Worm (Caenorhabditis elegans) whole organism, L4 larva: Measurements from ENCODE around the gene C55B6.7.

Source experiments
- F26F4.8 ChIP-seq: fragments of 200-800 bp; sonication (Bioruptor generic); conservative IDR thresholded peaks from 2 replicates; pipeline ENCODE4 v1.3.6; 2022; ENCODE audit warnings: missing genetic modification characterization, missing compliant biosample characterization
- T26A8.4 ChIP-seq: fragments of 200-800 bp; sonication (Bioruptor generic); IDR thresholded peaks from 2 replicates; pipeline ENCODE4 v1.3.6; 2022; ENCODE audit warnings: missing genetic modification characterization, missing compliant biosample characterization
- Y5F2A.4 ChIP-seq: fragments of 200-800 bp; sonication (Bioruptor generic); optimal IDR thresholded peaks from 2 replicates; lab custom pipeline; 2018; ENCODE audit warnings: mild to moderate bottlenecking, missing genetic modification characterization, missing compliant biosample characterization
- Y75B8A.6 ChIP-seq: fragments of 200-800 bp; sonication (Bioruptor generic); IDR thresholded peaks from 2 replicates; pipeline ENCODE4 v1.3.6; 2022; ENCODE audit warnings: missing genetic modification reagents, missing genetic modification characterization, missing compliant biosample characterization
- ZK546.5 ChIP-seq, 2 experiments: sonication (generic microtip); optimal IDR thresholded peaks; 2 replicates each; lab custom pipeline; 2017; ENCODE audit warnings: missing biosample characterization in 2 of 2, missing genetic modification characterization in 2 of 2
- aha-1 ChIP-seq: fragments of 150-350 bp; peaks from one replicate; lab custom pipeline; 2014; ENCODE audit warnings: missing biosample characterization, missing genetic modification characterization
- aly-2 ChIP-seq: sonication (generic microtip); optimal IDR thresholded peaks from 2 replicates; lab custom pipeline; 2018; ENCODE audit warnings: missing biosample characterization, missing genetic modification characterization
- ama-1 ChIP-seq: fragments of 150-350 bp; optimal IDR thresholded peaks from 2 replicates; lab custom pipeline; 2014; ENCODE audit warnings: inconsistent platforms, mixed read lengths
- attf-4 ChIP-seq: sonication (generic microtip); optimal IDR thresholded peaks from 3 replicates; lab custom pipeline; 2017; ENCODE audit warnings: missing biosample characterization, missing genetic modification characterization
- ctbp-1 ChIP-seq: fragments of 200-800 bp; sonication (Bioruptor generic); IDR thresholded peaks from 2 replicates; pipeline ENCODE4 v1.3.6; 2022; ENCODE audit warnings: missing genetic modification reagents, missing genetic modification characterization, missing compliant biosample characterization
- daf-12 ChIP-seq: fragments of 150-350 bp; optimal IDR thresholded peaks from 2 replicates; lab custom pipeline; 2014; ENCODE audit warnings: missing biosample characterization, missing genetic modification reagents, missing genetic modification characterization
- daf-16 ChIP-seq, 3 experiments: sonication (generic microtip); optimal IDR thresholded peaks; 2 replicates each; lab custom pipeline; 2016 to 2017; ENCODE audit warnings: missing genetic modification characterization in 3 of 3, missing genetic modification reagents in 3 of 3, mild to moderate bottlenecking in 2 of 3, missing compliant biosample characterization in 2 of 3, missing biosample characterization in 1 of 3, moderate library complexity in 1 of 3
- dmd-6 ChIP-seq: fragments of 200-800 bp; sonication (Bioruptor generic); IDR thresholded peaks from 2 replicates; pipeline ENCODE4 v1.3.6; 2022; ENCODE audit warnings: missing genetic modification reagents, missing genetic modification characterization, missing compliant biosample characterization
- dmd-9 ChIP-seq: fragments of 200-800 bp; sonication (Bioruptor generic); IDR thresholded peaks from 2 replicates; pipeline ENCODE4 v1.3.6; 2022; ENCODE audit warnings: missing genetic modification reagents, missing genetic modification characterization, missing compliant biosample characterization
- duxl-1 ChIP-seq: sonication (generic microtip); optimal IDR thresholded peaks from 2 replicates; lab custom pipeline; 2016; ENCODE audit warnings: mild to moderate bottlenecking, missing genetic modification characterization, moderate library complexity, missing compliant biosample characterization; ENCODE audit not compliant: poor library complexity
- dve-1 ChIP-seq: sonication (generic microtip); optimal IDR thresholded peaks from 2 replicates; lab custom pipeline; 2017; ENCODE audit warnings: antibody characterized with exemption, mild to moderate bottlenecking, missing genetic modification characterization, missing compliant biosample characterization; ENCODE audit not compliant: insufficient read depth
- egl-43 ChIP-seq: fragments of 200-800 bp; sonication (Bioruptor generic); IDR thresholded peaks from 2 replicates; pipeline ENCODE4 v1.3.6; 2022; ENCODE audit warnings: missing genetic modification reagents, missing genetic modification characterization, missing compliant biosample characterization
- hif-1 ChIP-seq, 2 experiments: sonication (generic microtip); optimal IDR thresholded peaks; 2 replicates each; lab custom pipeline; 2016 to 2017; ENCODE audit warnings: missing compliant biosample characterization in 2 of 2, missing genetic modification characterization in 2 of 2, missing genetic modification reagents in 2 of 2, missing genotype in 2 of 2, mild to moderate bottlenecking in 1 of 2
- hlh-11 ChIP-seq: fragments of 200-800 bp; sonication (Bioruptor generic); optimal IDR thresholded peaks from 2 replicates; lab custom pipeline; 2018; ENCODE audit warnings: mild to moderate bottlenecking, missing genetic modification characterization, missing compliant biosample characterization
- hlh-30 ChIP-seq: sonication (generic microtip); optimal IDR thresholded peaks from 2 replicates; lab custom pipeline; 2017; ENCODE audit warnings: antibody characterized with exemption, mild to moderate bottlenecking, missing genetic modification characterization, missing compliant biosample characterization; ENCODE audit not compliant: insufficient read depth
- hmg-1.1 ChIP-seq: fragments of 200-800 bp; sonication (Bioruptor generic); IDR thresholded peaks from 2 replicates; pipeline ENCODE4 v1.3.6; 2022; ENCODE audit warnings: missing genetic modification reagents, missing genetic modification characterization, missing compliant biosample characterization
- lin-15B ChIP-seq: fragments of 150-350 bp; sonication (generic microtip); optimal IDR thresholded peaks from 3 replicates; lab custom pipeline; 2014; ENCODE audit warnings: missing biosample characterization, missing genetic modification characterization
- lsy-2 ChIP-seq, 2 experiments: fragments of 150-350 bp in 1 of 2; sonication (generic microtip) in 1 of 2; optimal IDR thresholded peaks; 2 replicates each; lab custom pipeline; 2014 to 2017; ENCODE audit warnings: missing biosample characterization in 2 of 2, missing genetic modification characterization in 2 of 2
- madf-5 ChIP-seq, 2 experiments: fragments of 200-800 bp; sonication (Bioruptor generic); IDR thresholded peaks; 2 replicates each; pipeline ENCODE4 v1.3.6; 2022; ENCODE audit warnings: missing compliant biosample characterization in 2 of 2, missing genetic modification characterization in 2 of 2
- mep-1 ChIP-seq: fragments of 150-350 bp; sonication (generic microtip); optimal IDR thresholded peaks from 3 replicates; lab custom pipeline; 2014; ENCODE audit warnings: missing biosample characterization, missing genetic modification characterization
- mes-2 ChIP-seq: sonication (generic microtip); optimal IDR thresholded peaks from 2 replicates; lab custom pipeline; 2016; ENCODE audit warnings: missing genotype, mild to moderate bottlenecking, missing genetic modification characterization, missing compliant biosample characterization; ENCODE audit not compliant: poor library complexity, severe bottlenecking
- mxl-3 ChIP-seq: fragments of 200-800 bp; sonication (Bioruptor generic); optimal IDR thresholded peaks from 2 replicates; lab custom pipeline; 2018; ENCODE audit warnings: mild to moderate bottlenecking, missing genetic modification characterization, missing compliant biosample characterization
- nhr-10 ChIP-seq: fragments of 150-350 bp; optimal IDR thresholded peaks from 2 replicates; lab custom pipeline; 2014; ENCODE audit warnings: missing biosample characterization, missing genetic modification characterization
- nhr-102 ChIP-seq: sonication (generic microtip); optimal IDR thresholded peaks from 2 replicates; lab custom pipeline; 2016; ENCODE audit warnings: mild to moderate bottlenecking, missing genetic modification characterization, moderate library complexity, missing compliant biosample characterization
- nhr-28 ChIP-seq: fragments of 150-350 bp; optimal IDR thresholded peaks from 2 replicates; lab custom pipeline; 2014; ENCODE audit warnings: missing biosample characterization, missing genetic modification characterization
- nhr-42 ChIP-seq: fragments of 200-800 bp; sonication (Bioruptor generic); IDR thresholded peaks from 2 replicates; pipeline ENCODE4 v1.3.6; 2022; ENCODE audit warnings: missing genetic modification characterization, missing compliant biosample characterization
- nhr-6 ChIP-seq: fragments of 150-350 bp; optimal IDR thresholded peaks from 2 replicates; lab custom pipeline; 2014; ENCODE audit warnings: missing biosample characterization, missing genetic modification characterization
- nhr-76 ChIP-seq: fragments of 150-350 bp; optimal IDR thresholded peaks from 2 replicates; lab custom pipeline; 2014; ENCODE audit warnings: missing biosample characterization, missing genetic modification characterization
- pha-4 ChIP-seq, 2 experiments: fragments of 150-350 bp in 1 of 2; fragments of 200-800 bp in 1 of 2; sonication (Bioruptor generic) in 1 of 2; IDR thresholded peaks in 1 of 2; optimal IDR thresholded peaks in 1 of 2; 2 replicates each; pipeline versions ENCODE4 v1.3.6 to Lab custom; 2014 to 2022; ENCODE audit warnings: missing genetic modification characterization in 2 of 2, missing genetic modification reagents in 2 of 2, missing biosample characterization in 1 of 2, missing compliant biosample characterization in 1 of 2
- pqm-1 ChIP-seq: sonication (generic microtip); optimal IDR thresholded peaks from 2 replicates; lab custom pipeline; 2017; ENCODE audit warnings: missing biosample characterization, missing genetic modification characterization
- rbr-2 ChIP-seq: sonication (generic microtip); optimal IDR thresholded peaks from 2 replicates; lab custom pipeline; 2016; ENCODE audit warnings: missing genotype, missing genetic modification characterization, missing compliant biosample characterization
- set-16 ChIP-seq: fragments of 200-800 bp; sonication (Bioruptor generic); IDR thresholded peaks from 2 replicates; pipeline ENCODE4 v1.3.6; 2022; ENCODE audit warnings: missing genetic modification reagents, missing genetic modification characterization, missing compliant biosample characterization
- unc-130 ChIP-seq: sonication (generic microtip); optimal IDR thresholded peaks from 2 replicates; lab custom pipeline; 2016; ENCODE audit warnings: missing genetic modification reagents, missing genetic modification characterization, missing compliant biosample characterization
- unc-62 ChIP-seq, 3 experiments: fragments of 150-350 bp in 1 of 3; sonication (generic microtip); optimal IDR thresholded peaks in 2 of 3; peaks in 1 of 3; 1 replicate in 1 of 3; 2 replicates in 2 of 3; lab custom pipeline; 2014 to 2017; ENCODE audit warnings: missing biosample characterization in 3 of 3, missing genetic modification characterization in 3 of 3, missing genetic modification reagents in 3 of 3, missing genotype in 1 of 3
- zfp-2 ChIP-seq: sonication (generic microtip); optimal IDR thresholded peaks from 2 replicates; lab custom pipeline; 2016; ENCODE audit warnings: mild to moderate bottlenecking, missing genetic modification characterization, missing compliant biosample characterization
- ztf-7 ChIP-seq: fragments of 150-350 bp; optimal IDR thresholded peaks from 2 replicates; lab custom pipeline; 2014; ENCODE audit warnings: missing biosample characterization, missing genetic modification characterization

C55B6.7 gene

DNA sequence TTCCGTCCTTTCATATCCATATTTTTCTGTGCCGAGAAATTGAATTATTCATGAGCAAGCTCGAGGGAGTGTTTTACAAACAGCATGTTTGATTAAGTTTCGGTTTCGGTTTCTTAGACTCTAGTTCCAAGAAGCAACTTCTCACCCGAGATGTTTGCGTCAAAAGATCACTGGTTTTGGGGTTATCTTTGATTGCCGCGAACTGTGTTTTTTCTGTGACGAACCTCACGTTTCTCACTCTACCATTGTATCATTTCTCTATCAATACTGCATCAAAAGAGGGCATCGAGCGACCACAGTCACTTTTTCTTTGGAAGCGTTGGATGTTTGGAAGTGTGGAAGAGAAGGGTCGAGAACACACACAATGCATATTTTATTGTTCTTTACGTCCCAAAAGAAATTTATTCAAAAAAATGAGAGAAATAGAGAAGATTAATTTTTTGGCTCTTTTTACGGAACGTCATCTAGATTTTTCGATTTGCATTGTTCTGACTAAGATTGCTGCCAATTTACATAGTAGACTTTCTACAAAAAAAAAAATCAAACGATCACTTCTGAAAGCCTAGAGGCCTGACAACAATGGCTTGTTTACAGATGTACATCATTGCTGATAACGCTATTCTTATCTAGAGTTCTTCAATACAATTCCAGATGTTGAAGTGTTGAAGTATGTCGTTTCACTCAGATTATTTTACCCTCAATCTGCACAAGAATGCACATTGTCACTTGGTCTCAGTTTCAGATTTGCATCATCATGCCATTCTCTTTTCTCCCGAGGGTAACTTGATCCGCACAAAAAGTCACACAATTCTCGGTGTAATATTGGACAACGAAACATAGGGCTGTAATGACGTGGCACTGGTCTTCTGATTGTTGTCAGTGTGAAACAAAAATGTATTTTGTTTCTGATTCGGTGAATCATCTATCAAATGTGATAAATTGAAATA is 41.6 kb upstream of the C55B6.7 start:
- TF ChIP-seq lin-15B (tag; lab: Kevin White, UChicago) = no peak
- peak in 1 of 2 experiments; percentile 8 for TF ChIP-seq lsy-2 (tag; optimal IDR thresholded peaks at IDR 0.05; lab: Kevin White, UChicago)
- TF ChIP-seq attf-4 (tag; lab: Kevin White, UChicago) = no peak
- no peak for TF ChIP-seq pha-4 (GFP tag; IDR thresholded peaks at IDR 0.05; lab: Robert Waterston, UW)
- TF ChIP-seq pha-4 (tag; optimal IDR thresholded peaks at IDR 0.05; lab: Kevin White, UChicago) = peak; percentile 4
- TF ChIP-seq nhr-102 (tag; lab: Kevin White, UChicago) = no peak
- no peak for TF ChIP-seq nhr-42 (GFP tag; lab: Robert Waterston, UW)
- peak; percentile 35 for TF ChIP-seq ama-1
- peak; percentile 38 for TF ChIP-seq hlh-11 (tag; lab: Kevin White, UChicago)
- TF ChIP-seq egl-43 (GFP tag; lab: Robert Waterston, UW) = no peak
- peak in 1 of 2 experiments; percentile 92 for TF ChIP-seq unc-62 (GFP tag; optimal IDR thresholded peaks at IDR 0.05 in 1 of 2; lab: Kevin White, UChicago)
- no peak for TF ChIP-seq unc-62 (tag; optimal IDR thresholded peaks at IDR 0.05; lab: Kevin White, UChicago)
- TF ChIP-seq nhr-10 = peak; percentile 15
- TF ChIP-seq nhr-6 (tag; lab: Kevin White, UChicago) = peak; percentile 32
- no peak for TF ChIP-seq duxl-1 (tag; lab: Kevin White, UChicago)
- TF ChIP-seq daf-16 (GFP tag; optimal IDR thresholded peaks at IDR 0.05; lab: Kevin White, UChicago) = peak in 1 of 2 experiments; percentile 10
- TF ChIP-seq daf-16 (tag; optimal IDR thresholded peaks at IDR 0.05; lab: Kevin White, UChicago) = peak; percentile 93
- TF ChIP-seq daf-12 (tag; lab: Kevin White, UChicago) = no peak
- TF ChIP-seq aha-1 = peak; percentile 90
- peak; percentile 54 for TF ChIP-seq pqm-1 (tag; lab: Kevin White, UChicago)
- TF ChIP-seq hlh-30 = peak; percentile 38
- TF ChIP-seq nhr-76 (tag; lab: Kevin White, UChicago) = no peak
- 0 out of 2 replicates have a peak, but pooled peaks have one; percentile 8 for TF ChIP-seq T26A8.4 (GFP tag; lab: Robert Waterston, UW)
- peak; percentile 29 for TF ChIP-seq dve-1 (tag; lab: Kevin White, UChicago)
- TF ChIP-seq F26F4.8 (GFP tag; lab: Robert Waterston, UW) = no peak
- TF ChIP-seq mxl-3 (GFP tag; lab: Kevin White, UChicago) = no peak
- peak; percentile 5 for TF ChIP-seq mes-2 (tag; lab: Kevin White, UChicago)
- peak; percentile 68 for TF ChIP-seq dmd-6
- TF ChIP-seq nhr-28 (tag; lab: Kevin White, UChicago) = peak; percentile 60
- TF ChIP-seq ZK546.5 (tag; optimal IDR thresholded peaks at IDR 0.05; lab: Kevin White, UChicago) = no peak

DNA sequence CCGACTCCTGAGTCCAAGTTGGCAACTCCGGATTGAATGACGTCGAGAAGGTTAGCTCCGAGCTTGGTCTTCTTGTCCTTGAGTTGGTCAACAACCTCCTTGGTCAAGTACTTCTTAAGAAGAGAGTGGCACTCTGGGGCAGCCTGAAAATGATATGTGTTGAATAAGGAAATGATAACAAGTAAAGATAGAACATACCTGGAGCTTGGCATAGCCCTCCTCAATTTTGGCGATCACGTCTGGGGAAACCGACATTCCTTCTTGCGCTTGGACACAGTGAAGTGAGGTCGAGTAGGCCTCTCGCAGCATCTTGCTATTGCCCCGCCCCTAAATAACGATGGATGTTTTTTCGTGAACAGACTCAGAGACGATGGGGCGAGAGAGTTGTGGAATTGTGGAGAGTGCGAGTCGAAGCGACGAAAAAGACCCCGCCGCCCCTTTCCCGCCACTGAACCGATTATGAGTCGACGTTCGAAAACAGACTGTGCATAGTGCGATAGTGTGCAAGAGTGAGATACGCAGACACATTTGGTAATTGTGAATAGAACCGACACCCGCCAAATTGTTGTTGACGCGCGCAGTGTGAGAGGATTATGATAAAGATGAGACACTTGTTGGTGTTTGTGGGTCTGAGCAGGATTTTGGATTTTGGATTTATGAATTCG is 40.5 kb upstream of the C55B6.7 start:
- TF ChIP-seq set-16 (GFP tag; lab: Robert Waterston, UW) = peak; percentile 35
- peak; percentile 96 for TF ChIP-seq ama-1
- peak in 1 of 2 experiments; percentile 1 for TF ChIP-seq hif-1 (tag; optimal IDR thresholded peaks at IDR 0.05; lab: Kevin White, UChicago)
- TF ChIP-seq Y75B8A.6 (GFP tag; lab: Robert Waterston, UW) = 0 out of 2 replicates have a peak, but pooled peaks have one; percentile 20
- TF ChIP-seq nhr-28 (tag; lab: Kevin White, UChicago) = peak; percentile 23
- TF ChIP-seq daf-16 (GFP tag; optimal IDR thresholded peaks at IDR 0.05; lab: Kevin White, UChicago) = peak in 1 of 2 experiments; percentile 16
- peak; percentile 68 for TF ChIP-seq daf-16 (tag; optimal IDR thresholded peaks at IDR 0.05; lab: Kevin White, UChicago)
- peak; percentile 7 for TF ChIP-seq mes-2 (tag; lab: Kevin White, UChicago)
- no peak for TF ChIP-seq aly-2 (tag; lab: Kevin White, UChicago)
- TF ChIP-seq zfp-2 (tag; lab: Kevin White, UChicago) = no peak
- TF ChIP-seq ztf-7 (tag; lab: Kevin White, UChicago) = no peak
- no peak for TF ChIP-seq unc-130 (GFP tag; lab: Kevin White, UChicago)
- peak; percentile 39 for TF ChIP-seq mep-1 (tag; lab: Kevin White, UChicago)
- peak; percentile 22 for TF ChIP-seq rbr-2 (tag; lab: Kevin White, UChicago)
- peak; percentile 40 for TF ChIP-seq mxl-3 (GFP tag; lab: Kevin White, UChicago)
- TF ChIP-seq egl-43 (GFP tag; lab: Robert Waterston, UW) = 0 out of 2 replicates have a peak, but pooled peaks have one; percentile 13
- TF ChIP-seq daf-12 (tag; lab: Kevin White, UChicago) = no peak
- peak; percentile 50; the same call in 1 of the 2 replicates for TF ChIP-seq hmg-1.1 (GFP tag; lab: Robert Waterston, UW)
- TF ChIP-seq lsy-2 (tag; optimal IDR thresholded peaks at IDR 0.05; lab: Kevin White, UChicago) = peak in 1 of 2 experiments; percentile 62
- TF ChIP-seq Y5F2A.4 (GFP tag; lab: Kevin White, UChicago) = no peak
- TF ChIP-seq ctbp-1 (GFP tag; lab: Robert Waterston, UW) = no peak
- 0 out of 2 replicates have a peak, but pooled peaks have one; percentile 22 for TF ChIP-seq dmd-9 (GFP tag; lab: Robert Waterston, UW)
- TF ChIP-seq aha-1 = peak; percentile 91
- TF ChIP-seq dve-1 (tag; lab: Kevin White, UChicago) = peak; percentile 67
- no peak for TF ChIP-seq nhr-102 (tag; lab: Kevin White, UChicago)
- 0 out of 4 replicates have a peak, but pooled peaks of 1 of the 2 experiments have one; percentile 26 for TF ChIP-seq madf-5 (GFP tag; IDR thresholded peaks at IDR 0.05; lab: Robert Waterston, UW)
